Worm (Caenorhabditis elegans): ENCODE data around the gene rpl-9.

rpl-9 gene

DNA sequence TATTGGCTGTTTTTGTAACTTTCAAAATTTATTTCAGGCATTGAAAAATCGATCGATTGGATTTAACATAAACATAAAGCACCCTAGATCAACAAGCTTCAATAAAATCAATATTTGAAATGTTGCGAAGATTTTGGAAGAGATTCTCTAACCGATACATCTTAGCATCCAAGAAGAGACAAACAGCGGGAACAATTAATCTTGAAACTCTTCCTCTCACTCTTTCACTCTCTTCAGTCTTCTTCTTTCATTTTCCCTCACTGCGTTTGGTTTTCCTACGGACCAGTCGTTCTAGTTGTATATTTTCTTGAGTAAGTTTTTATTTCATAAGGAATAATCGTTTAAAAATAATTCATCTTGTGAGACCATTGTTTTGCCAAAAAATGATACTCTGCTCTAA lies 39.6 kb downstream of the rpl-9 start:
- TF ChIP-seq F33H1.4 (GFP tag; IDR thresholded peaks at IDR 0.05): no peak
- no peak for TF ChIP-seq dox-1 (GFP tag; IDR thresholded peaks at IDR 0.05)
- TF ChIP-seq egl-44 (GFP tag; IDR thresholded peaks at IDR 0.05): no peak
- no peak for TF ChIP-seq F52B5.7 (tag; optimal IDR thresholded peaks at IDR 0.05)
- no peak for TF ChIP-seq akir-1 (GFP tag; optimal IDR thresholded peaks at IDR 0.05)
- TF ChIP-seq lin-35 (GFP tag; optimal IDR thresholded peaks at IDR 0.05): no peak
- TF ChIP-seq zfh-2 (GFP tag; conservative IDR thresholded peaks at IDR 0.05): no peak
- no peak for TF ChIP-seq pha-4 (tag; optimal IDR thresholded peaks at IDR 0.05)
- TF ChIP-seq ztf-18 (tag; optimal IDR thresholded peaks at IDR 0.05): no peak
- TF ChIP-seq sptf-2 (GFP tag; optimal IDR thresholded peaks at IDR 0.05): no peak
- no peak for TF ChIP-seq bed-2 (GFP tag; IDR thresholded peaks at IDR 0.05)
- TF ChIP-seq attf-5 (GFP tag; optimal IDR thresholded peaks at IDR 0.05): no peak
- TF ChIP-seq F37B4.10 (GFP tag; IDR thresholded peaks at IDR 0.05): no peak
- no peak for TF ChIP-seq B0336.3 (GFP tag; IDR thresholded peaks at IDR 0.05)
- no peak for TF ChIP-seq snpc-4 (GFP tag; optimal IDR thresholded peaks at IDR 0.05)
- no peak for TF ChIP-seq snpc-4 (tag; optimal IDR thresholded peaks at IDR 0.05)
- TF ChIP-seq rec-8 (tag; optimal IDR thresholded peaks at IDR 0.05): no peak

DNA sequence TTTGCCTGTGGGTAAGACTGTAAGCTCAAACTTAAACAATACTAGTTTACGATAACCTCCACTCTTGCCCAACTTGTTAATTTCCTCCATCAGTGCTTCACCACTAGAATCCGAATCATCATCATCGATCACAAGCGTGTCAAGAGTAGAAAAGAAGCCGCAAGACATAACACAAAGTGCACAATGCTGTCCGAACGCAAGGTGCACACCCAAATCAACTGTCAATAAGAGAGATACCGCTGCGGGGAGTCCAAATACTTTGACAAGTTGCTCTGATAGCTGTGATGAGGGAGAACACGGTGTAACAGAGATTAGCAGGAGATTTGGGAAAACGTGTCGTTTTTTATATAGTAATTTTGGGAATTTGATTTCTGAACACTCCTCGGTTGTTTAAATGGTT lies 41.2 kb downstream of the rpl-9 start:
- TF ChIP-seq K11D2.4 (GFP tag; IDR thresholded peaks at IDR 0.05) (no peak), ceh-27 (GFP tag; optimal IDR thresholded peaks at IDR 0.05) (no peak), K12H6.12 (tag; optimal IDR thresholded peaks at IDR 0.05) (no peak), tlf-1 (GFP tag; optimal IDR thresholded peaks at IDR 0.05) (no peak), rec-8 (tag; optimal IDR thresholded peaks at IDR 0.05) (no peak), ztf-22 (GFP tag; optimal IDR thresholded peaks at IDR 0.05) (no peak), ceh-91 (GFP tag; IDR thresholded peaks at IDR 0.05) (no peak), ztf-18 (tag; optimal IDR thresholded peaks at IDR 0.05) (no peak), gei-17 (GFP tag; optimal IDR thresholded peaks at IDR 0.05) (no peak), lin-54 (GFP tag; optimal IDR thresholded peaks at IDR 0.05) (no peak), pbrm-1 (GFP tag; IDR thresholded peaks at IDR 0.05) (no peak), F10E7.11 (tag; optimal IDR thresholded peaks at IDR 0.05) (no peak), ztf-6 (GFP tag; IDR thresholded peaks at IDR 0.05) (no peak), attf-6 (GFP tag; IDR thresholded peaks at IDR 0.05) (no peak), F57C9.4 (tag; optimal IDR thresholded peaks at IDR 0.05) (no peak), him-1 (tag; optimal IDR thresholded peaks at IDR 0.05) (no peak)

DNA sequence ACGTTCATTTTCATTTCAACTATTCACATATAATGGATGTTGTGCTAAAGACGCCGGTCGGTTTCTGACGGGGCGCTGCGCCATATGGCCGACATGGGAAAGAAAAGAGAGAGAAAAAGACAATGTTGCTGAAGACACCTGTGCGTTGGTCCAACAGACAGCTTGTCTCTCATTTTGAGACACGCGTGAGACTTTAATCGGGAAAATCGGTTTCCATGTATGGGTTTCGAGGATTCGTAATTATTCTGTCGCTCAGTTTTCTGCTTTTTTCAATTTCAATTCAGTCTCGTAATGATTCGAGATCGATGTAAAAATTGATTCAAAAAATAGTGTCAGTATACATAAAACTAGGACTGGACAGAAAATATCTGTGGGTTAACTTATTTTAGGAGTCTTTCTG lies 41.8 kb downstream of the rpl-9 start:
- no peak for TF ChIP-seq xnd-1 (tag; optimal IDR thresholded peaks at IDR 0.05)
- TF ChIP-seq die-1 (tag; optimal IDR thresholded peaks at IDR 0.05): no peak
- TF ChIP-seq F39B2.1 (GFP tag; IDR thresholded peaks at IDR 0.05): no peak
- TF ChIP-seq let-526 (GFP tag; IDR thresholded peaks at IDR 0.05): no peak
- no peak for TF ChIP-seq dox-1 (GFP tag; IDR thresholded peaks at IDR 0.05)
- no peak for TF ChIP-seq rec-8 (tag; optimal IDR thresholded peaks at IDR 0.05)
- TF ChIP-seq Y67H2A.10 (GFP tag; conservative IDR thresholded peaks at IDR 0.05): no peak
- TF ChIP-seq sptf-2 (GFP tag; optimal IDR thresholded peaks at IDR 0.05): no peak
- TF ChIP-seq mxl-1 (tag; optimal IDR thresholded peaks at IDR 0.05): no peak
- no peak for TF ChIP-seq dpl-1 (GFP tag; optimal IDR thresholded peaks at IDR 0.05)
- TF ChIP-seq nhr-27 (tag; optimal IDR thresholded peaks at IDR 0.05): no peak
- TF ChIP-seq T07F8.4 (tag; optimal IDR thresholded peaks at IDR 0.05): no peak
- TF ChIP-seq egl-44 (GFP tag; IDR thresholded peaks at IDR 0.05): no peak
- no peak for TF ChIP-seq nfya-2 (GFP tag; IDR thresholded peaks at IDR 0.05)
- no peak for TF ChIP-seq nhr-120 (GFP tag; IDR thresholded peaks at IDR 0.05)
- TF ChIP-seq tlf-1 (GFP tag; optimal IDR thresholded peaks at IDR 0.05): no peak
- no peak for TF ChIP-seq zfh-2 (GFP tag; conservative IDR thresholded peaks at IDR 0.05)
- TF ChIP-seq Y95B8A.8 (GFP tag; IDR thresholded peaks at IDR 0.05): no peak
- TF ChIP-seq chd-7 (tag; optimal IDR thresholded peaks at IDR 0.05): no peak

Data from whole organism, young adult.